Worm (Caenorhabditis elegans) whole organism, late embryonic: ENCODE data around the gene C41A3.2.

Experiments
- ama-1 ChIP-seq: fragments of 150-350 bp; optimal IDR thresholded peaks from 2 replicates; lab custom pipeline; 2014
- ceh-2 ChIP-seq: sonication (generic microtip); optimal IDR thresholded peaks from 2 replicates; lab custom pipeline; 2016; ENCODE audit warnings: missing genotype, missing genetic modification characterization, missing compliant biosample characterization
- ceh-22 ChIP-seq: sonication (generic microtip); optimal IDR thresholded peaks from 2 replicates; lab custom pipeline; 2017; ENCODE audit warnings: missing biosample characterization, missing genetic modification characterization
- ceh-30 ChIP-seq: fragments of 150-350 bp; optimal IDR thresholded peaks from 2 replicates; lab custom pipeline; 2014; ENCODE audit warnings: missing biosample characterization, missing genetic modification characterization
- ceh-31 ChIP-seq: sonication (generic microtip); optimal IDR thresholded peaks from 2 replicates; lab custom pipeline; 2016; ENCODE audit warnings: missing genetic modification characterization, missing compliant biosample characterization
- ceh-6 ChIP-seq: fragments of 200-800 bp; sonication (Bioruptor generic); optimal IDR thresholded peaks from 2 replicates; lab custom pipeline; 2018; ENCODE audit warnings: mild to moderate bottlenecking, missing genetic modification characterization, missing compliant biosample characterization
- gmeb-2 ChIP-seq: sonication (generic microtip); optimal IDR thresholded peaks from 2 replicates; lab custom pipeline; 2016; ENCODE audit warnings: missing genetic modification characterization, inconsistent platforms, missing compliant biosample characterization
- nfya-1 ChIP-seq: sonication (generic microtip); optimal IDR thresholded peaks from 2 replicates; lab custom pipeline; 2017; ENCODE audit warnings: missing genetic modification characterization, mild to moderate bottlenecking, missing compliant biosample characterization, antibody characterized with exemption, moderate library complexity
- odd-2 ChIP-seq: sonication (generic microtip); optimal IDR thresholded peaks from 2 replicates; lab custom pipeline; 2017; ENCODE audit warnings: antibody characterized with exemption, mild to moderate bottlenecking, missing genetic modification characterization, missing compliant biosample characterization
- pqm-1 ChIP-seq: sonication (generic microtip); optimal IDR thresholded peaks from 2 replicates; lab custom pipeline; 2016; ENCODE audit warnings: missing genetic modification characterization, missing compliant biosample characterization
- pros-1 ChIP-seq: fragments of 150-350 bp; optimal IDR thresholded peaks from 2 replicates; lab custom pipeline; 2014; ENCODE audit warnings: missing biosample characterization, missing genetic modification reagents, missing genetic modification characterization
- zip-5 ChIP-seq: sonication (generic microtip); optimal IDR thresholded peaks from 2 replicates; lab custom pipeline; 2016; ENCODE audit warnings: missing genetic modification characterization, missing compliant biosample characterization

ce11 chrX:5407271-5407670 lies 6.9 kb downstream of the C41A3.2 start:
- peak; percentile 32 for TF ChIP-seq gmeb-2
- no peak for TF ChIP-seq odd-2 (tag; lab: Kevin White, UChicago)
- no peak for TF ChIP-seq ceh-31 (tag; lab: Kevin White, UChicago)
- TF ChIP-seq nfya-1 (tag; lab: Kevin White, UChicago): peak; percentile 11
- TF ChIP-seq pros-1 (tag; lab: Kevin White, UChicago): no peak
- no peak for TF ChIP-seq ama-1 (lab: Kevin White, UChicago)
- no peak for TF ChIP-seq ceh-6 (GFP tag; lab: Kevin White, UChicago)
- TF ChIP-seq pqm-1 (tag; lab: Kevin White, UChicago): no peak
- peak; percentile 31 for TF ChIP-seq zip-5 (tag; lab: Kevin White, UChicago)
- TF ChIP-seq ceh-22: no peak
- TF ChIP-seq ceh-30 (tag; lab: Kevin White, UChicago): no peak
- TF ChIP-seq ceh-2 (tag; lab: Kevin White, UChicago): no peak
